Worm (Caenorhabditis elegans) whole organism, L1 larva: ENCODE data around the gene C34B4.3.

ENCODE experiments used
- alr-1 ChIP-seq: fragments of 200-800 bp; sonication (Bioruptor generic); optimal IDR thresholded peaks from 2 replicates; lab custom pipeline; 2018; ENCODE audit warnings: borderline replicate concordance, mild to moderate bottlenecking, missing genetic modification characterization, missing compliant biosample characterization
- aly-2 ChIP-seq: fragments of 150-350 bp; optimal IDR thresholded peaks from 2 replicates; lab custom pipeline; 2014; ENCODE audit warnings: missing biosample characterization, missing genetic modification characterization
- ceh-8 ChIP-seq: fragments of 200-800 bp; sonication (Bioruptor generic); optimal IDR thresholded peaks from 2 replicates; lab custom pipeline; 2018; ENCODE audit warnings: mild to moderate bottlenecking, missing genetic modification characterization, moderate library complexity, missing compliant biosample characterization
- ceh-82 ChIP-seq, 3 experiments: fragments of 150-350 bp in 1 of 3; sonication (generic microtip) in 2 of 3; optimal IDR thresholded peaks; 2 replicates each; lab custom pipeline; 2014 to 2017; ENCODE audit warnings: missing biosample characterization in 3 of 3, missing genetic modification characterization in 3 of 3
- ceh-88 ChIP-seq: fragments of 200-800 bp; sonication (Bioruptor generic); IDR thresholded peaks from 2 replicates; pipeline ENCODE4 v1.3.6; 2022; ENCODE audit warnings: missing genetic modification characterization, missing compliant biosample characterization
- ces-1 ChIP-seq: fragments of 150-350 bp; optimal IDR thresholded peaks from 2 replicates; lab custom pipeline; 2014; ENCODE audit warnings: missing biosample characterization, missing genetic modification reagents, missing genetic modification characterization
- efl-1 ChIP-seq, 4 experiments: fragments of 150-350 bp; optimal IDR thresholded peaks in 3 of 4; peaks in 1 of 4; 1 replicate in 1 of 4; 2 replicates in 3 of 4; lab custom pipeline; 2014; ENCODE audit warnings: missing biosample characterization in 2 of 4, missing genetic modification characterization in 2 of 4, missing genetic modification reagents in 2 of 4
- elt-2 ChIP-seq: sonication (generic microtip); optimal IDR thresholded peaks from 2 replicates; lab custom pipeline; 2016; ENCODE audit warnings: missing genetic modification characterization, mild to moderate bottlenecking, inconsistent platforms, missing compliant biosample characterization, missing genetic modification reagents
- fkh-10 ChIP-seq: sonication (generic microtip); optimal IDR thresholded peaks from 2 replicates; lab custom pipeline; 2017; ENCODE audit warnings: missing biosample characterization, missing genetic modification reagents, missing genetic modification characterization
- fkh-4 ChIP-seq: sonication (generic microtip); optimal IDR thresholded peaks from 2 replicates; lab custom pipeline; 2016; ENCODE audit warnings: missing compliant biosample characterization, missing genetic modification characterization, borderline replicate concordance
- grh-1 ChIP-seq: fragments of 200-800 bp; sonication (Bioruptor generic); IDR thresholded peaks from 2 replicates; pipeline ENCODE4 v1.3.6; 2022; ENCODE audit warnings: missing genetic modification reagents, missing genetic modification characterization, missing compliant biosample characterization
- hlh-17 ChIP-seq: fragments of 200-800 bp; sonication (Bioruptor generic); optimal IDR thresholded peaks from 2 replicates; lab custom pipeline; 2018; ENCODE audit warnings: missing genetic modification characterization, mild to moderate bottlenecking, missing compliant biosample characterization, moderate library complexity, borderline replicate concordance
- hlh-4 ChIP-seq: sonication (generic microtip); optimal IDR thresholded peaks from 2 replicates; lab custom pipeline; 2016; ENCODE audit warnings: mild to moderate bottlenecking, missing genetic modification characterization, missing compliant biosample characterization
- jun-1 ChIP-seq: fragments of 150-350 bp; optimal IDR thresholded peaks from 2 replicates; lab custom pipeline; 2014; ENCODE audit warnings: missing biosample characterization, missing genetic modification reagents, missing genetic modification characterization
- lin-14 ChIP-seq: fragments of 200-800 bp; sonication (Bioruptor generic); optimal IDR thresholded peaks from 2 replicates; lab custom pipeline; 2018; ENCODE audit warnings: mild to moderate bottlenecking, missing genetic modification characterization, moderate library complexity, missing compliant biosample characterization
- lin-35 ChIP-seq, 2 experiments: fragments of 150-350 bp; optimal IDR thresholded peaks; 2 replicates each; lab custom pipeline; 2014; ENCODE audit warnings: missing biosample characterization in 2 of 2, missing genetic modification characterization in 2 of 2, missing genetic modification reagents in 2 of 2
- lsy-2 ChIP-seq, 2 experiments: fragments of 150-350 bp; optimal IDR thresholded peaks; 2 replicates each; lab custom pipeline; 2014; ENCODE audit warnings: missing biosample characterization in 2 of 2, missing genetic modification characterization in 2 of 2
- mep-1 ChIP-seq: fragments of 150-350 bp; optimal IDR thresholded peaks from 2 replicates; lab custom pipeline; 2014; ENCODE audit warnings: missing biosample characterization, missing genetic modification characterization
- nhr-19 ChIP-seq: fragments of 200-800 bp; sonication (Bioruptor generic); conservative IDR thresholded peaks from 2 replicates; pipeline ENCODE4 v1.3.6; 2022; ENCODE audit warnings: missing genetic modification characterization, missing compliant biosample characterization
- nhr-20 ChIP-seq: sonication (generic microtip); optimal IDR thresholded peaks from 2 replicates; lab custom pipeline; 2016; ENCODE audit warnings: mild to moderate bottlenecking, missing genetic modification characterization, missing compliant biosample characterization
- nhr-71 ChIP-seq: sonication (generic microtip); optimal IDR thresholded peaks from 2 replicates; lab custom pipeline; 2016; ENCODE audit warnings: mild to moderate bottlenecking, missing genetic modification characterization, moderate library complexity, missing compliant biosample characterization
- nhr-77 ChIP-seq: fragments of 150-350 bp; optimal IDR thresholded peaks from 2 replicates; lab custom pipeline; 2014; ENCODE audit warnings: missing biosample characterization, missing genetic modification characterization
- nhr-85 ChIP-seq: sonication (generic microtip); peaks from one replicate; lab custom pipeline; 2016; ENCODE audit warnings: missing genetic modification characterization, inconsistent platforms, missing compliant biosample characterization
- nhr-90 ChIP-seq: sonication (generic microtip); optimal IDR thresholded peaks from 2 replicates; lab custom pipeline; 2016; ENCODE audit warnings: mild to moderate bottlenecking, missing genetic modification characterization, missing compliant biosample characterization; ENCODE audit not compliant: poor library complexity
- snu-23 ChIP-seq: sonication (generic microtip); optimal IDR thresholded peaks from 2 replicates; lab custom pipeline; 2016; ENCODE audit warnings: missing genetic modification characterization, missing compliant biosample characterization
- tbx-2 ChIP-seq: sonication (generic microtip); optimal IDR thresholded peaks from 2 replicates; lab custom pipeline; 2016; ENCODE audit warnings: missing genetic modification characterization, missing compliant biosample characterization
- unc-130 ChIP-seq: fragments of 150-350 bp; optimal IDR thresholded peaks from 2 replicates; lab custom pipeline; 2017; ENCODE audit warnings: missing biosample characterization, missing genetic modification characterization, inconsistent platforms
- unc-86 ChIP-seq: sonication (generic microtip); optimal IDR thresholded peaks from 2 replicates; lab custom pipeline; 2016; ENCODE audit warnings: missing genetic modification characterization, missing compliant biosample characterization
- unc-98 ChIP-seq: fragments of 200-800 bp; sonication (Bioruptor generic); IDR thresholded peaks from 2 replicates; pipeline ENCODE4 v1.3.6; 2022; ENCODE audit warnings: missing genetic modification characterization, missing compliant biosample characterization
- ztf-11 ChIP-seq, 2 experiments: sonication (generic microtip); optimal IDR thresholded peaks; 2 replicates each; lab custom pipeline; 2016 to 2017; ENCODE audit warnings: missing genetic modification characterization in 2 of 2, missing biosample characterization in 1 of 2, missing compliant biosample characterization in 1 of 2

C34B4.3 gene

ce11 chrV:13036466-13036865 is 34.5 kb downstream of the C34B4.3 start, which contains the start of gene W07G4.2:
TSS of gene W07G4.2 (minus strand) at chrV:13036566.
- no peak for TF ChIP-seq unc-98 (GFP tag; lab: Robert Waterston, UW)
- TF ChIP-seq nhr-90 (tag; lab: Kevin White, UChicago), result no peak
- no peak for TF ChIP-seq ztf-11 (tag; optimal IDR thresholded peaks at IDR 0.05; lab: Kevin White, UChicago)
- no peak for TF ChIP-seq lin-35 (GFP tag; optimal IDR thresholded peaks at IDR 0.05; lab: Kevin White, UChicago)
- TF ChIP-seq nhr-19, result no peak
- no peak for TF ChIP-seq alr-1 (tag; lab: Kevin White, UChicago)
- no peak for TF ChIP-seq fkh-10 (GFP tag; lab: Kevin White, UChicago)
- TF ChIP-seq lin-14 (GFP tag; lab: Kevin White, UChicago), result no peak
- no peak for TF ChIP-seq snu-23 (GFP tag; lab: Kevin White, UChicago)
- no peak for TF ChIP-seq fkh-4 (tag; lab: Kevin White, UChicago)
- no peak for TF ChIP-seq hlh-17 (GFP tag; lab: Kevin White, UChicago)
- no peak for TF ChIP-seq ces-1 (GFP tag; lab: Kevin White, UChicago)
- TF ChIP-seq lsy-2 (tag; optimal IDR thresholded peaks at IDR 0.05; lab: Kevin White, UChicago), result no peak
- TF ChIP-seq jun-1, result no peak

DNA sequence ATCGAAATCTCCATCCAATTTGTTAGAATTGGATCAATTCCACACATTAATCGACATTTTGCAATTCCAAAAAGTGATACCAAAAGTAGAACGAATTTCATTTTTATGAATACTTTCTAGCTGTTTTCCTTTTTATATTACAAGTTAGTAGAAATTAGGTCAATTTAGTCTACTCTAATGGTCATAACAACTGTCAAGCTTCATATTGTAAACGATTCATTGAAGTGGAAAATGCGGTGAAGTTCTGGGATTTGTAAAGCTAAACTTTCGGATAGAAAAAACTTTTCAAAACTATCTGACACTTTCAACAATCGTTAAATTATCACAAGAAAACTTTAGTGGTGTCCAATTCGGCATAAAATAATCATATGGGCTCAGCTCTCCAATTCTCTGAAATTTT is 36.3 kb downstream of the C34B4.3 start, which contains the start of gene W07G4.7:
Gene W07G4.7, minus strand, starts transcription at position 101 of the 400 bp plus-strand sequence.
- TF ChIP-seq alr-1 (tag; lab: Kevin White, UChicago) (no peak), nhr-77 (tag; lab: Kevin White, UChicago) (no peak), unc-130 (tag; lab: Kevin White, UChicago) (no peak)

DNA sequence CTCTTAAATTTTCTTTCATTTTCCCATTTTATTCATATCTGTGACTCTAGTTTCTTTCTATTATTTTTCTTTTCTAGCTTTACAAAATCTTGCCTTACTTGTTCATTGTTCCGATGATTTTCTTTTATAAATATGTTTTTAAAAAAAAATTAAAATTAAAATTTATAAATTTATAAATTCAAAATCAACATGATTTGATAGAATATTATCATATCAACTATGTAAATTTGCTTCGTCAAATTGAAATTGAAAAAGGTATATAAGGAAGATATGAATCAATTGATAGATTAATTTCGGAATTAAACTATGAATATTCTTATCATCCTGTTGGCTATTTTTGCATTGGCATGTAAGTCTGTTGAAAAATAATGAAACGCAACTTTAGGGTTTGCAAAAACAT is 37.7 kb downstream of the C34B4.3 start, which contains the start of gene W07G4.1:
Gene W07G4.1, plus strand, starts transcription at position 301 of the 400 bp plus-strand sequence.
- TF ChIP-seq nhr-71 (tag; lab: Kevin White, UChicago) (no peak), fkh-10 (GFP tag; lab: Kevin White, UChicago) (no peak), nhr-20 (tag; lab: Kevin White, UChicago) (no peak), elt-2 (tag; lab: Kevin White, UChicago) (no peak)

- TF ChIP-seq unc-86 (tag; lab: Kevin White, UChicago), result peak; percentile 52
- no peak for TF ChIP-seq aly-2 (tag; lab: Kevin White, UChicago)
- no peak for TF ChIP-seq efl-1 (optimal IDR thresholded peaks at IDR 0.05; lab: Kevin White, UChicago)
- TF ChIP-seq efl-1 (GFP tag; optimal IDR thresholded peaks at IDR 0.05 in 1 of 2; lab: Kevin White, UChicago), result peak in 1 of 2 experiments; percentile 58
- TF ChIP-seq ceh-88 (GFP tag; lab: Robert Waterston, UW), result no peak
- no peak for TF ChIP-seq grh-1
- TF ChIP-seq ceh-82 (tag; optimal IDR thresholded peaks at IDR 0.05; lab: Kevin White, UChicago), result no peak
Observed at ce11 chrV:13028871-13029270, 42.1 kb downstream of the C34B4.3 start.

ce11 chrV:13026631-13027299 is 44.2 kb downstream of the C34B4.3 start:
- TF ChIP-seq ceh-8 (no peak), efl-1 (optimal IDR thresholded peaks at IDR 0.05; lab: Kevin White, UChicago) (no peak), efl-1 (GFP tag; optimal IDR thresholded peaks at IDR 0.05 in 1 of 2; lab: Kevin White, UChicago) (no peak), lin-14 (GFP tag; lab: Kevin White, UChicago) (peak; percentile 20), lin-35 (GFP tag; optimal IDR thresholded peaks at IDR 0.05; lab: Kevin White, UChicago) (peak in 1 of 2 experiments; percentile 20), mep-1 (tag; lab: Kevin White, UChicago) (no peak), fkh-10 (GFP tag; lab: Kevin White, UChicago) (no peak), hlh-4 (tag; lab: Kevin White, UChicago) (no peak), nhr-85 (peak; percentile 10), tbx-2 (tag; lab: Kevin White, UChicago) (no peak), ceh-82 (tag; optimal IDR thresholded peaks at IDR 0.05; lab: Kevin White, UChicago) (no peak), fkh-4 (tag; lab: Kevin White, UChicago) (no peak)
